Worm (Caenorhabditis elegans) whole organism, L2 larva: Measurements from ENCODE around the gene lin-5.

ENCODE experiments used
- aly-2 ChIP-seq: fragments of 150-350 bp; optimal IDR thresholded peaks from 2 replicates; lab custom pipeline; 2014; ENCODE audit warnings: missing biosample characterization, missing genetic modification characterization
- ama-1 ChIP-seq: fragments of 150-350 bp; optimal IDR thresholded peaks from 2 replicates; lab custom pipeline; 2018; ENCODE audit warnings: inconsistent platforms
- ceh-82 ChIP-seq: fragments of 150-350 bp; optimal IDR thresholded peaks from 2 replicates; lab custom pipeline; 2014; ENCODE audit warnings: missing biosample characterization, missing genetic modification characterization
- mdl-1 ChIP-seq, 2 experiments: fragments of 150-350 bp in 1 of 2; sonication (generic microtip) in 1 of 2; optimal IDR thresholded peaks; 2 replicates each; lab custom pipeline; 2017; ENCODE audit warnings: missing biosample characterization in 2 of 2, missing genetic modification characterization in 2 of 2
- nhr-11 ChIP-seq: fragments of 150-350 bp; optimal IDR thresholded peaks from 2 replicates; lab custom pipeline; 2014; ENCODE audit warnings: missing biosample characterization, missing genetic modification characterization
- nhr-23 ChIP-seq: fragments of 150-350 bp; optimal IDR thresholded peaks from 2 replicates; lab custom pipeline; 2014; ENCODE audit warnings: missing biosample characterization, missing genetic modification reagents, missing genetic modification characterization
- nhr-237 ChIP-seq: fragments of 150-350 bp; optimal IDR thresholded peaks from 2 replicates; lab custom pipeline; 2014; ENCODE audit warnings: missing biosample characterization, missing genetic modification characterization
- nhr-25 ChIP-seq: fragments of 150-350 bp; sonication (generic microtip); optimal IDR thresholded peaks from 3 replicates; lab custom pipeline; 2014; ENCODE audit warnings: missing biosample characterization, missing genetic modification characterization
- nhr-6 ChIP-seq: fragments of 150-350 bp; optimal IDR thresholded peaks from 2 replicates; lab custom pipeline; 2014; ENCODE audit warnings: missing biosample characterization, missing genetic modification characterization
- sma-3 ChIP-seq: sonication (generic microtip); optimal IDR thresholded peaks from 2 replicates; lab custom pipeline; 2016; ENCODE audit warnings: missing genetic modification reagents, missing genetic modification characterization, missing compliant biosample characterization
- snpc-4 ChIP-seq: fragments of 150-350 bp; optimal IDR thresholded peaks from 2 replicates; lab custom pipeline; 2014; ENCODE audit warnings: missing biosample characterization, missing genetic modification characterization
- unc-62 ChIP-seq: fragments of 150-350 bp; optimal IDR thresholded peaks from 2 replicates; lab custom pipeline; 2014; ENCODE audit warnings: missing biosample characterization, missing genetic modification reagents, missing genetic modification characterization

- TF ChIP-seq nhr-6 (tag; lab: Kevin White, UChicago) (no peak), ama-1 (lab: Kevin White, UChicago) (no peak), mdl-1 (tag; optimal IDR thresholded peaks at IDR 0.05; lab: Kevin White, UChicago) (no peak), ceh-82 (tag; lab: Kevin White, UChicago) (no peak), nhr-23 (tag; lab: Kevin White, UChicago) (no peak), sma-3 (GFP tag; lab: Kevin White, UChicago) (no peak), aly-2 (tag; lab: Kevin White, UChicago) (no peak), nhr-25 (tag; lab: Kevin White, UChicago) (no peak), nhr-11 (tag; lab: Kevin White, UChicago) (no peak), unc-62 (GFP tag; lab: Kevin White, UChicago) (no peak), snpc-4 (no peak), nhr-237 (tag; lab: Kevin White, UChicago) (no peak)
Measured at ce11 chrII:7829616-7830015, 30.8 kb upstream of the lin-5 start.
